Fruit fly (Drosophila melanogaster) whole organism, embryonic: Measurements from ENCODE around the gene Mms19.

Experiments used
- CG10274 ChIP-seq: fragments of 200-800 bp; sonication (Bioruptor generic); optimal IDR thresholded peaks from 3 replicates; lab custom pipeline; 2017; ENCODE audit warnings: missing biosample characterization, mild to moderate bottlenecking, missing genetic modification characterization
- CG11456 ChIP-seq: fragments of 200-800 bp; sonication (Bioruptor generic); IDR thresholded peaks from 3 replicates; pipeline ENCODE4 v1.3.6; 2022; ENCODE audit warnings: missing biosample characterization, missing genetic modification characterization
- CG13894 ChIP-seq: fragments of 200-800 bp; sonication (Bioruptor generic); optimal IDR thresholded peaks from 3 replicates; lab custom pipeline; 2018; ENCODE audit warnings: missing biosample characterization, mild to moderate bottlenecking, missing genetic modification characterization, moderate library complexity
- CG1529 ChIP-seq: fragments of 200-800 bp; sonication (Bioruptor generic); optimal IDR thresholded peaks from 3 replicates; lab custom pipeline; 2018; ENCODE audit warnings: missing biosample characterization, missing genetic modification characterization
- CG15479 ChIP-seq: fragments of 200-800 bp; sonication (Bioruptor generic); optimal IDR thresholded peaks from 3 replicates; lab custom pipeline; 2019; ENCODE audit warnings: missing biosample characterization, mild to moderate bottlenecking, missing genetic modification characterization, moderate library complexity
- CG16779 ChIP-seq: fragments of 200-800 bp; sonication (Bioruptor generic); IDR thresholded peaks from 2 replicates; pipeline ENCODE4 v1.3.6; 2022; ENCODE audit warnings: missing biosample characterization, missing genetic modification characterization
- CG17328 ChIP-seq: fragments of 200-800 bp; sonication (Bioruptor generic); IDR thresholded peaks from 2 replicates; pipeline ENCODE4 v1.3.6; 2022; ENCODE audit warnings: missing biosample characterization, missing genetic modification characterization
- CG1792 ChIP-seq: fragments of 200-800 bp; sonication (Bioruptor generic); optimal IDR thresholded peaks from 2 replicates; lab custom pipeline; 2016; ENCODE audit warnings: missing biosample characterization, missing genetic modification characterization
- CG18262 ChIP-seq: fragments of 200-800 bp; optimal IDR thresholded peaks from 3 replicates; lab custom pipeline; 2019; ENCODE audit warnings: missing biosample characterization, mild to moderate bottlenecking, missing genetic modification characterization, moderate library complexity
- CG2120 ChIP-seq: fragments of 200-800 bp; sonication (Bioruptor generic); optimal IDR thresholded peaks from 3 replicates; lab custom pipeline; 2016; ENCODE audit warnings: missing biosample characterization, missing genetic modification characterization
- CG2199 ChIP-seq: fragments of 200-800 bp; sonication (Bioruptor generic); IDR thresholded peaks from 3 replicates; pipeline ENCODE4 v1.3.6; 2022; ENCODE audit warnings: missing biosample characterization, missing genetic modification characterization
- CG32772 ChIP-seq: fragments of 200-800 bp; sonication (Bioruptor generic); IDR thresholded peaks from 2 replicates; pipeline ENCODE4 v1.3.6; 2022; ENCODE audit warnings: missing biosample characterization, missing genetic modification characterization
- CG3726 ChIP-seq: fragments of 200-800 bp; sonication (Bioruptor generic); IDR thresholded peaks from 3 replicates; pipeline ENCODE4, ENCODE4 v1.3.6; 2022; ENCODE audit warnings: missing biosample characterization, missing genetic modification characterization
- CG4360 ChIP-seq: fragments of 200-800 bp; sonication (Bioruptor generic); IDR thresholded peaks from 2 replicates; pipeline ENCODE4 v1.3.6; 2022; ENCODE audit warnings: missing biosample characterization, missing genetic modification characterization
- CG4617 ChIP-seq: fragments of 200-800 bp; sonication (Bioruptor generic); optimal IDR thresholded peaks from 3 replicates; lab custom pipeline; 2016; ENCODE audit warnings: missing biosample characterization, missing genetic modification characterization, borderline replicate concordance
- CG6272 ChIP-seq: fragments of 200-800 bp; sonication (Bioruptor generic); IDR thresholded peaks from 2 replicates; pipeline ENCODE4 v1.3.6; 2022; ENCODE audit warnings: missing biosample characterization, missing genetic modification characterization
- CG6654 ChIP-seq: fragments of 200-800 bp; sonication (Bioruptor generic); optimal IDR thresholded peaks from 2 replicates; lab custom pipeline; 2017; ENCODE audit warnings: missing biosample characterization, mild to moderate bottlenecking, missing genetic modification characterization
- CG6854 ChIP-seq: fragments of 200-800 bp; sonication (Bioruptor generic); optimal IDR thresholded peaks from 3 replicates; lab custom pipeline; 2017; ENCODE audit warnings: missing biosample characterization, mild to moderate bottlenecking, missing genetic modification characterization
- CG8944 ChIP-seq: fragments of 200-800 bp; sonication (Bioruptor generic); optimal IDR thresholded peaks from 3 replicates; lab custom pipeline; 2016; ENCODE audit warnings: missing biosample characterization, missing genetic modification characterization
- Dref ChIP-seq: fragments of 200-800 bp; sonication (Bioruptor generic); IDR thresholded peaks from 2 replicates; pipeline ENCODE4 v1.3.6; 2022; ENCODE audit warnings: missing biosample characterization, missing genetic modification characterization
- HHEX ChIP-seq: fragments of 200-800 bp; sonication (Bioruptor generic); optimal IDR thresholded peaks from 3 replicates; lab custom pipeline; 2017; ENCODE audit warnings: missing biosample characterization, mild to moderate bottlenecking, missing genetic modification characterization, missing genetic modification reagents
- Hey ChIP-seq: fragments of 200-800 bp; sonication (Bioruptor generic); optimal IDR thresholded peaks from 3 replicates; lab custom pipeline; 2018; ENCODE audit warnings: missing biosample characterization, mild to moderate bottlenecking, missing genetic modification characterization
- Nf-YB ChIP-seq: fragments of 200-800 bp; sonication (Bioruptor generic); optimal IDR thresholded peaks from 3 replicates; lab custom pipeline; 2019; ENCODE audit warnings: missing biosample characterization, mild to moderate bottlenecking, missing genetic modification characterization, moderate library complexity
- Optix ChIP-seq: fragments of 200-800 bp; sonication (Bioruptor generic); IDR thresholded peaks from 3 replicates; pipeline ENCODE4 v1.3.6; 2022; ENCODE audit warnings: missing biosample characterization, missing genetic modification characterization
- Spps ChIP-seq: fragments of 200-800 bp; sonication (Bioruptor generic); optimal IDR thresholded peaks from 2 replicates; lab custom pipeline; 2018; ENCODE audit warnings: missing biosample characterization, mild to moderate bottlenecking, missing genetic modification characterization
- Tbp ChIP-seq: fragments of >200 bp; optimal IDR thresholded peaks from 2 replicates; lab custom pipeline; 2018; ENCODE audit warnings: missing biosample characterization, missing genetic modification characterization
- bcd ChIP-seq: fragments of 200-800 bp; sonication (Bioruptor generic); optimal IDR thresholded peaks from 2 replicates; lab custom pipeline; 2017; ENCODE audit warnings: missing biosample characterization, mild to moderate bottlenecking, missing genetic modification characterization
- chinmo ChIP-seq: fragments of 200-800 bp; sonication (Bioruptor generic); IDR thresholded peaks from 4 replicates; pipeline ENCODE4 v1.3.6; 2022; ENCODE audit warnings: missing biosample characterization, missing genetic modification characterization; ENCODE audit not compliant: partially characterized antibody
- crol ChIP-seq: fragments of 200-800 bp; sonication (Bioruptor generic); IDR thresholded peaks from 2 replicates; pipeline ENCODE4 v1.3.6; 2022; ENCODE audit warnings: missing biosample characterization, missing genetic modification characterization
- cwo ChIP-seq: fragments of 200-800 bp; sonication (Bioruptor generic); optimal IDR thresholded peaks from 3 replicates; lab custom pipeline; 2017; ENCODE audit warnings: missing biosample characterization, missing genetic modification characterization, mild to moderate bottlenecking, moderate library complexity, missing genetic modification reagents
- fru ChIP-seq: fragments of >200 bp; optimal IDR thresholded peaks from 2 replicates; lab custom pipeline; 2017
- gsb ChIP-seq: fragments of 200-800 bp; sonication (Bioruptor generic); IDR thresholded peaks from 2 replicates; pipeline ENCODE4 v1.3.6; 2022; ENCODE audit warnings: missing biosample characterization, missing genetic modification characterization
- hkb ChIP-seq, 2 experiments: fragments of 200-800 bp in 1 of 2; fragments of >200 bp in 1 of 2; sonication (Bioruptor generic) in 1 of 2; IDR thresholded peaks in 1 of 2; optimal IDR thresholded peaks in 1 of 2; 2 replicates each; pipeline versions ENCODE4 v1.3.6 to Lab custom; 2017 to 2022; ENCODE audit warnings: missing biosample characterization in 1 of 2, missing genetic modification characterization in 1 of 2
- ind ChIP-seq: fragments of 200-800 bp; sonication (Bioruptor generic); optimal IDR thresholded peaks from 3 replicates; lab custom pipeline; 2016; ENCODE audit warnings: missing biosample characterization, missing genetic modification characterization
- nom ChIP-seq: fragments of 200-800 bp; sonication (Bioruptor generic); optimal IDR thresholded peaks from 2 replicates; lab custom pipeline; 2017; ENCODE audit warnings: missing biosample characterization, missing genetic modification characterization, mild to moderate bottlenecking, moderate library complexity, missing genetic modification reagents
- pita ChIP-seq: fragments of 200-800 bp; sonication (Bioruptor generic); optimal IDR thresholded peaks from 2 replicates; lab custom pipeline; 2017; ENCODE audit warnings: missing biosample characterization, mild to moderate bottlenecking, missing genetic modification characterization
- psq ChIP-seq: fragments of 200-800 bp; sonication (Bioruptor generic); optimal IDR thresholded peaks from 2 replicates; lab custom pipeline; 2017; ENCODE audit warnings: missing biosample characterization, missing genetic modification characterization
- sens ChIP-seq: fragments of 200-800 bp; sonication (Bioruptor generic); peaks from one replicate; lab custom pipeline; 2016; ENCODE audit warnings: missing biosample characterization, missing genetic modification characterization
- seq ChIP-seq: fragments of 200-800 bp; sonication (Bioruptor generic); IDR thresholded peaks from 2 replicates; pipeline ENCODE4 v1.3.6; 2022; ENCODE audit warnings: missing biosample characterization, missing genetic modification characterization
- slp2 ChIP-seq: fragments of 200-800 bp; sonication (Bioruptor generic); optimal IDR thresholded peaks from 2 replicates; lab custom pipeline; 2016; ENCODE audit warnings: missing biosample characterization, missing genetic modification characterization
- so ChIP-seq: fragments of 200-800 bp; sonication (Bioruptor generic); IDR thresholded peaks from 3 replicates; pipeline ENCODE4 v1.3.6; 2022; ENCODE audit warnings: missing biosample characterization, missing genetic modification characterization
- sr ChIP-seq: fragments of 200-800 bp; sonication (Bioruptor generic); IDR thresholded peaks from 3 replicates; pipeline ENCODE4 v1.3.6; 2022; ENCODE audit warnings: missing biosample characterization, missing genetic modification characterization
- vvl ChIP-seq: fragments of 200-800 bp; sonication (Bioruptor generic); IDR thresholded peaks from 2 replicates; pipeline ENCODE4 v1.3.6; 2022; ENCODE audit warnings: missing biosample characterization, missing genetic modification characterization
- yki ChIP-seq: fragments of >200 bp; optimal IDR thresholded peaks from 3 replicates; lab custom pipeline; 2018
- zfh1 ChIP-seq: fragments of 200-800 bp; sonication (Bioruptor generic); IDR thresholded peaks from 3 replicates; pipeline ENCODE4 v1.3.6; 2022; ENCODE audit warnings: missing biosample characterization, missing genetic modification characterization

The Mms19 gene

dm6 chr3R:5213309-5213708, 19.0 kb upstream of the Mms19 start (continued):
- TF ChIP-seq chinmo (GFP tag; lab: Robert Waterston, UW) (peak; percentile 81; the same call in 2 of the 4 replicates), CG16779 (GFP tag; lab: Robert Waterston, UW) (no peak), CG1529 (GFP tag; lab: Kevin White, UChicago) (no peak), CG6854 (GFP tag; lab: Kevin White, UChicago) (no peak), nom (GFP tag; lab: Kevin White, UChicago) (peak; percentile 58), CG32772 (GFP tag; lab: Robert Waterston, UW) (no peak), CG4360 (GFP tag; lab: Robert Waterston, UW) (no peak), slp2 (no peak), CG17328 (0 out of 2 replicates have a peak, but pooled peaks have one; percentile 34), Hey (tag; lab: Kevin White, UChicago) (no peak), HHEX (GFP tag; lab: Kevin White, UChicago) (no peak), so (GFP tag; lab: Robert Waterston, UW) (no peak), CG1792 (GFP tag; lab: Kevin White, UChicago) (no peak), CG15479 (GFP tag; lab: Kevin White, UChicago) (no peak), CG2120 (GFP tag; lab: Kevin White, UChicago) (no peak), cwo (peak; percentile 37), CG18262 (tag; lab: Kevin White, UChicago) (no peak), psq (GFP tag; lab: Kevin White, UChicago) (no peak)

dm6 chr3R:5214162-5214916, 18.0 kb upstream of the Mms19 start:
- TF ChIP-seq crol (GFP tag; lab: Robert Waterston, UW) (0 out of 2 replicates have a peak, but pooled peaks have one; percentile 37), CG2199 (GFP tag; lab: Robert Waterston, UW) (0 out of 3 replicates have a peak, but pooled peaks have one; percentile 19), sens (peak; percentile 59), vvl (GFP tag; lab: Robert Waterston, UW) (no peak), CG4617 (GFP tag; lab: Kevin White, UChicago) (no peak), CG11456 (GFP tag; lab: Robert Waterston, UW) (0 out of 3 replicates have a peak, but pooled peaks have one; percentile 28), seq (GFP tag; lab: Robert Waterston, UW) (peak; percentile 36; the same call in 1 of the 2 replicates), Dref (GFP tag; lab: Robert Waterston, UW) (no peak), so (GFP tag; lab: Robert Waterston, UW) (0 out of 3 replicates have a peak, but pooled peaks have one; percentile 29), yki (lab: Kevin White, UChicago) (no peak), gsb (GFP tag; lab: Robert Waterston, UW) (no peak), zfh1 (GFP tag; lab: Robert Waterston, UW) (0 out of 3 replicates have a peak, but pooled peaks have one; percentile 29), Tbp (GFP tag; lab: Kevin White, UChicago) (no peak), CG6654 (no peak), CG10274 (GFP tag; lab: Kevin White, UChicago) (no peak)

dm6 chr3R:5215334-5216307, 16.7 kb upstream of the Mms19 start:
- TF ChIP-seq CG6272, result no peak
- TF ChIP-seq Optix (GFP tag; lab: Robert Waterston, UW), result peak; percentile 97
- no peak for TF ChIP-seq hkb (optimal IDR thresholded peaks at IDR 0.05; lab: Kevin White, UChicago)
- peak; percentile 98 for TF ChIP-seq hkb (GFP tag; IDR thresholded peaks at IDR 0.05; lab: Robert Waterston, UW)
- TF ChIP-seq pita (GFP tag; lab: Kevin White, UChicago), result no peak
- no peak for TF ChIP-seq fru (lab: Kevin White, UChicago)
- TF ChIP-seq psq (GFP tag; lab: Kevin White, UChicago), result peak; percentile 97
- peak; percentile 99 for TF ChIP-seq CG8944 (GFP tag; lab: Kevin White, UChicago)
- peak; percentile 87 for TF ChIP-seq Nf-YB (GFP tag; lab: Kevin White, UChicago)
- peak; percentile 78 for TF ChIP-seq ind
- TF ChIP-seq sr, result peak; percentile 98
- TF ChIP-seq Spps, result peak; percentile 99
- no peak for TF ChIP-seq CG13894
- TF ChIP-seq CG3726 (GFP tag; lab: Robert Waterston, UW), result peak; percentile 94
- TF ChIP-seq bcd (GFP tag; lab: Kevin White, UChicago), result peak; percentile 97
